Worm (Caenorhabditis elegans) whole organism, young adult: Measurements from ENCODE around the gene cyp-25A4.

Source experiments
- B0019.2 ChIP-seq: fragments of 200-800 bp; sonication (Bioruptor generic); conservative IDR thresholded peaks from 2 replicates; pipeline ENCODE4 v1.3.6; 2022; ENCODE audit warnings: missing genetic modification reagents, missing genetic modification characterization, missing compliant biosample characterization
- B0035.1 ChIP-seq: sonication (generic microtip); optimal IDR thresholded peaks from 2 replicates; lab custom pipeline; 2016; ENCODE audit warnings: missing genetic modification characterization, mild to moderate bottlenecking, missing compliant biosample characterization, missing genotype, missing genetic modification reagents
- C06A6.2 ChIP-seq: fragments of 200-800 bp; sonication (Bioruptor generic); conservative IDR thresholded peaks from 2 replicates; pipeline ENCODE4 v1.3.6; 2022; ENCODE audit warnings: missing genetic modification characterization, missing compliant biosample characterization
- C17E4.6 ChIP-seq: fragments of 200-800 bp; sonication (Bioruptor generic); IDR thresholded peaks from 2 replicates; pipeline ENCODE4 v1.3.6; 2022; ENCODE audit warnings: missing genetic modification reagents, missing genetic modification characterization, missing compliant biosample characterization
- D2030.7 ChIP-seq: fragments of 200-800 bp; sonication (Bioruptor generic); IDR thresholded peaks from 2 replicates; pipeline ENCODE4 v1.3.6; 2022; ENCODE audit warnings: missing genetic modification reagents, missing genetic modification characterization, missing compliant biosample characterization
- F10E7.11 ChIP-seq: sonication (generic microtip); optimal IDR thresholded peaks from 2 replicates; lab custom pipeline; 2017; ENCODE audit warnings: mild to moderate bottlenecking, missing genetic modification characterization, moderate library complexity, missing compliant biosample characterization
- F23B12.7 ChIP-seq: sonication (generic microtip); optimal IDR thresholded peaks from 2 replicates; lab custom pipeline; 2017; ENCODE audit warnings: missing genetic modification characterization, mild to moderate bottlenecking, missing compliant biosample characterization, antibody characterized with exemption, moderate library complexity; ENCODE audit not compliant: insufficient read depth
- F33H1.4 ChIP-seq: fragments of 200-800 bp; sonication (Bioruptor generic); IDR thresholded peaks from 2 replicates; pipeline ENCODE4 v1.3.6; 2022; ENCODE audit warnings: missing genetic modification reagents, missing genetic modification characterization, missing compliant biosample characterization
- F52B5.7 ChIP-seq: sonication (generic microtip); optimal IDR thresholded peaks from 2 replicates; lab custom pipeline; 2016; ENCODE audit warnings: mild to moderate bottlenecking, missing genetic modification characterization, missing compliant biosample characterization
- F57C9.4 ChIP-seq: sonication (generic microtip); optimal IDR thresholded peaks from 2 replicates; lab custom pipeline; 2017; ENCODE audit warnings: mild to moderate bottlenecking, missing genetic modification characterization, missing compliant biosample characterization
- Y56A3A.18 ChIP-seq: fragments of 200-800 bp; sonication (Bioruptor generic); IDR thresholded peaks from 2 replicates; pipeline ENCODE4 v1.3.6; 2022; ENCODE audit warnings: missing genetic modification reagents, missing genetic modification characterization, missing compliant biosample characterization
- Y79H2A.3 ChIP-seq: fragments of 200-800 bp; sonication (Bioruptor generic); conservative IDR thresholded peaks from 2 replicates; pipeline ENCODE4 v1.3.6; 2022; ENCODE audit warnings: missing genetic modification reagents, missing genetic modification characterization, missing compliant biosample characterization
- Y95B8A.8 ChIP-seq: fragments of 200-800 bp; sonication (Bioruptor generic); IDR thresholded peaks from 2 replicates; pipeline ENCODE4 v1.3.6; 2022; ENCODE audit warnings: missing genetic modification reagents, missing genetic modification characterization, missing compliant biosample characterization
- ZK185.1 ChIP-seq: sonication (generic microtip); optimal IDR thresholded peaks from 2 replicates; lab custom pipeline; 2016; ENCODE audit warnings: mild to moderate bottlenecking, missing genetic modification characterization, missing compliant biosample characterization; ENCODE audit not compliant: poor library complexity, severe bottlenecking
- akir-1 ChIP-seq: fragments of 200-800 bp; sonication (Bioruptor generic); optimal IDR thresholded peaks from 2 replicates; lab custom pipeline; 2018; ENCODE audit warnings: mild to moderate bottlenecking, missing genetic modification characterization, moderate library complexity, missing compliant biosample characterization
- ama-1 ChIP-seq, 3 experiments: fragments of 150-350 bp in 1 of 3; sonication (generic microtip) in 2 of 3; optimal IDR thresholded peaks; 2 replicates each; lab custom pipeline; 2014 to 2018; ENCODE audit warnings: missing biosample characterization in 2 of 3, missing genetic modification characterization in 2 of 3, missing genetic modification reagents in 2 of 3
- aptf-2 ChIP-seq: fragments of 200-800 bp; sonication (Bioruptor generic); conservative IDR thresholded peaks from 2 replicates; pipeline ENCODE4 v1.3.6; 2022; ENCODE audit warnings: missing genetic modification reagents, missing genetic modification characterization, missing compliant biosample characterization
- attf-3 ChIP-seq: fragments of 200-800 bp; sonication (Bioruptor generic); conservative IDR thresholded peaks from 2 replicates; pipeline ENCODE4 v1.3.6; 2022; ENCODE audit warnings: missing genetic modification reagents, missing genetic modification characterization, missing compliant biosample characterization
- bed-2 ChIP-seq: fragments of 200-800 bp; sonication (Bioruptor generic); IDR thresholded peaks from 2 replicates; pipeline ENCODE4 v1.3.6; 2022; ENCODE audit warnings: missing genetic modification reagents, missing genetic modification characterization, missing compliant biosample characterization
- ccch-3 ChIP-seq: fragments of 200-800 bp; sonication (Bioruptor generic); optimal IDR thresholded peaks from 2 replicates; lab custom pipeline; 2018; ENCODE audit warnings: mild to moderate bottlenecking, missing genetic modification characterization, missing compliant biosample characterization
- cebp-1 ChIP-seq, 2 experiments: fragments of 200-800 bp in 1 of 2; sonication (Bioruptor generic) in 1 of 2; sonication (generic microtip) in 1 of 2; IDR thresholded peaks in 1 of 2; optimal IDR thresholded peaks in 1 of 2; 2 replicates each; pipeline versions ENCODE4 v1.3.6 to Lab custom; 2017 to 2022; ENCODE audit warnings: missing compliant biosample characterization in 2 of 2, missing genetic modification characterization in 2 of 2, mild to moderate bottlenecking in 1 of 2, missing genetic modification reagents in 1 of 2, moderate library complexity in 1 of 2
- cebp-2 ChIP-seq: fragments of 200-800 bp; sonication (Bioruptor generic); IDR thresholded peaks from 2 replicates; pipeline ENCODE4 v1.3.6; 2022; ENCODE audit warnings: missing genetic modification characterization, missing compliant biosample characterization
- ceh-79 ChIP-seq: sonication (generic microtip); optimal IDR thresholded peaks from 2 replicates; lab custom pipeline; 2017; ENCODE audit warnings: mild to moderate bottlenecking, missing genetic modification characterization, missing compliant biosample characterization
- ceh-91 ChIP-seq: fragments of 200-800 bp; sonication (Bioruptor generic); IDR thresholded peaks from 2 replicates; pipeline ENCODE4 v1.3.6; 2022; ENCODE audit warnings: missing genetic modification reagents, missing genetic modification characterization, missing compliant biosample characterization
- die-1 ChIP-seq: sonication (generic microtip); optimal IDR thresholded peaks from 2 replicates; lab custom pipeline; 2016; ENCODE audit warnings: missing genotype, mild to moderate bottlenecking, missing genetic modification characterization, missing compliant biosample characterization
- dpl-1 ChIP-seq: fragments of 150-350 bp; optimal IDR thresholded peaks from 2 replicates; lab custom pipeline; 2014; ENCODE audit warnings: missing biosample characterization, missing genetic modification reagents, missing genetic modification characterization
- efl-1 ChIP-seq: fragments of 150-350 bp; optimal IDR thresholded peaks from 2 replicates; lab custom pipeline; 2014; ENCODE audit warnings: missing biosample characterization, missing genetic modification reagents, missing genetic modification characterization
- egl-18 ChIP-seq: fragments of 200-800 bp; sonication (Bioruptor generic); IDR thresholded peaks from 2 replicates; pipeline ENCODE4 v1.3.6; 2022; ENCODE audit warnings: missing genetic modification reagents, missing genetic modification characterization, missing compliant biosample characterization
- egrh-3 ChIP-seq: fragments of 200-800 bp; sonication (Bioruptor generic); IDR thresholded peaks from 2 replicates; pipeline ENCODE4 v1.3.6; 2022; ENCODE audit warnings: missing genetic modification reagents, missing genetic modification characterization, missing compliant biosample characterization
- ekl-4 ChIP-seq: fragments of 200-800 bp; sonication (Bioruptor generic); IDR thresholded peaks from 2 replicates; pipeline ENCODE4 v1.3.6; 2022; ENCODE audit warnings: missing genetic modification reagents, missing genetic modification characterization, missing compliant biosample characterization
- ets-4 ChIP-seq: fragments of 200-800 bp; sonication (Bioruptor generic); optimal IDR thresholded peaks from 2 replicates; lab custom pipeline; 2018; ENCODE audit warnings: mild to moderate bottlenecking, missing genetic modification characterization, missing compliant biosample characterization
- hlh-12 ChIP-seq: sonication (generic microtip); optimal IDR thresholded peaks from 2 replicates; lab custom pipeline; 2016; ENCODE audit warnings: missing genetic modification characterization, missing compliant biosample characterization
- hlh-26 ChIP-seq: fragments of 200-800 bp; sonication (Bioruptor generic); conservative IDR thresholded peaks from 2 replicates; pipeline ENCODE4 v1.3.6; 2022; ENCODE audit warnings: missing genetic modification reagents, missing genetic modification characterization, missing compliant biosample characterization
- hmg-20 ChIP-seq: fragments of 200-800 bp; sonication (Bioruptor generic); IDR thresholded peaks from 2 replicates; pipeline ENCODE4 v1.3.6; 2022; ENCODE audit warnings: missing genetic modification reagents, missing genetic modification characterization, missing compliant biosample characterization
- hrde-1 ChIP-seq: sonication (generic microtip); optimal IDR thresholded peaks from 2 replicates; lab custom pipeline; 2016; ENCODE audit warnings: missing genetic modification characterization, mild to moderate bottlenecking, missing compliant biosample characterization, moderate library complexity, missing genotype, missing genetic modification reagents, borderline replicate concordance
- let-526 ChIP-seq: fragments of 200-800 bp; sonication (Bioruptor generic); IDR thresholded peaks from 2 replicates; pipeline ENCODE4 v1.3.6; 2022; ENCODE audit warnings: missing genetic modification reagents, missing genetic modification characterization, missing compliant biosample characterization
- lsl-1 ChIP-seq: fragments of 200-800 bp; sonication (Bioruptor generic); optimal IDR thresholded peaks from 2 replicates; lab custom pipeline; 2018; ENCODE audit warnings: mild to moderate bottlenecking, missing genetic modification characterization, moderate library complexity, missing compliant biosample characterization
- lsy-27 ChIP-seq: sonication (generic microtip); optimal IDR thresholded peaks from 2 replicates; lab custom pipeline; 2017; ENCODE audit warnings: missing genetic modification characterization, mild to moderate bottlenecking, missing compliant biosample characterization, antibody characterized with exemption, missing genotype, borderline replicate concordance; ENCODE audit not compliant: insufficient read depth
- mel-28 ChIP-seq: sonication (generic microtip); optimal IDR thresholded peaks from 2 replicates; lab custom pipeline; 2016; ENCODE audit warnings: borderline replicate concordance, mild to moderate bottlenecking, missing genetic modification characterization, missing compliant biosample characterization
- mxl-1 ChIP-seq: sonication (generic microtip); optimal IDR thresholded peaks from 2 replicates; lab custom pipeline; 2016; ENCODE audit warnings: missing genetic modification characterization, missing compliant biosample characterization
- nfya-2 ChIP-seq: fragments of 200-800 bp; sonication (Bioruptor generic); IDR thresholded peaks from 2 replicates; pipeline ENCODE4 v1.3.6; 2022; ENCODE audit warnings: missing genetic modification reagents, missing genetic modification characterization, missing compliant biosample characterization
- nfyb-1 ChIP-seq: fragments of 200-800 bp; sonication (Bioruptor generic); IDR thresholded peaks from 2 replicates; pipeline ENCODE4 v1.3.6; 2022; ENCODE audit warnings: missing genetic modification reagents, missing genetic modification characterization, missing compliant biosample characterization
- nhr-90 ChIP-seq: sonication (generic microtip); optimal IDR thresholded peaks from 2 replicates; lab custom pipeline; 2016; ENCODE audit warnings: missing genotype, mild to moderate bottlenecking, missing genetic modification characterization, missing compliant biosample characterization
- unc-130 ChIP-seq: sonication (generic microtip); optimal IDR thresholded peaks from 2 replicates; lab custom pipeline; 2016; ENCODE audit warnings: missing genetic modification reagents, missing genetic modification characterization, missing compliant biosample characterization
- ztf-18 ChIP-seq: sonication (generic microtip); optimal IDR thresholded peaks from 2 replicates; lab custom pipeline; 2016; ENCODE audit warnings: missing genotype, mild to moderate bottlenecking, missing genetic modification characterization, missing compliant biosample characterization
- ztf-26 ChIP-seq: sonication (generic microtip); optimal IDR thresholded peaks from 2 replicates; lab custom pipeline; 2017; ENCODE audit warnings: missing genetic modification characterization, missing compliant biosample characterization
- ztf-3 ChIP-seq: fragments of 200-800 bp; sonication (Bioruptor generic); optimal IDR thresholded peaks from 2 replicates; lab custom pipeline; 2018; ENCODE audit warnings: mild to moderate bottlenecking, missing genetic modification characterization, missing compliant biosample characterization

cyp-25A4 gene

DNA sequence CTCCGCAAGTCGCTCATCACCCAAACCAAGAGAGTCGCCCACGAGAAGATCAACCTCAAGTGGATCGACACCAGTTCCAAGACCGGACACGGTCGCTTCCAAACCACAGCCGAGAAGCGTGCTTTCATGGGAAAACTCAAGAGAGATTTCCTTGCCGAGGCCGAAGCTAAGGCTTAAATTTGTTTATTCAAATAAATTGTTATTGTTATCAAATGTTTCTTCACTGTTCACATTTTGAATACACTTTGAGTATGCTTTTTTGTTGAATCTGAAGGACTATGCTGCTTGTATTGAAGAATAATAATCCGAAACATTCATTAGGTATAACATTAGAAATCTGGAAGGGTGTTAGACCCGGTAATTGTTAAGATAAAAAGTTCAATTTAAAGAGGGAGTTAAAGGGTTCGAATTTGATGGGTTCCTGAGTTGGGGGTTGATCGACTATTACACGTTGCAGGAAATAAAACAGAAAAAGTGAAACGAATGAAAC, 17.5 kb upstream of the cyp-25A4 start (continued):
- TF ChIP-seq mel-28 (tag; lab: Kevin White, UChicago) = peak; percentile 76
- peak; percentile 84 for TF ChIP-seq F52B5.7 (tag; lab: Kevin White, UChicago)
- TF ChIP-seq nfyb-1 (GFP tag; lab: Robert Waterston, UW) = peak; percentile 78
- TF ChIP-seq F33H1.4 = 0 out of 2 replicates have a peak, but pooled peaks have one; percentile 21
- peak; percentile 80 for TF ChIP-seq Y95B8A.8 (GFP tag; lab: Robert Waterston, UW)
- peak; percentile 59 for TF ChIP-seq nhr-90 (tag; lab: Kevin White, UChicago)
- TF ChIP-seq C06A6.2 = no peak
- no peak for TF ChIP-seq ccch-3 (GFP tag; lab: Kevin White, UChicago)
- TF ChIP-seq ceh-79 (tag; lab: Kevin White, UChicago) = peak; percentile 79
- peak; percentile 77 for TF ChIP-seq ets-4
- no peak for TF ChIP-seq let-526
- peak; percentile 72 for TF ChIP-seq mxl-1
- TF ChIP-seq ztf-18 (tag; lab: Kevin White, UChicago) = peak; percentile 59
- no peak for TF ChIP-seq akir-1
- peak; percentile 51 for TF ChIP-seq ZK185.1 (tag; lab: Kevin White, UChicago)
- TF ChIP-seq D2030.7 = peak; percentile 59; the same call in 1 of the 2 replicates
- TF ChIP-seq attf-3 (GFP tag; lab: Robert Waterston, UW) = no peak
- TF ChIP-seq ztf-26 (tag; lab: Kevin White, UChicago) = peak; percentile 62
- no peak for TF ChIP-seq aptf-2
- no peak for TF ChIP-seq egl-18 (GFP tag; lab: Robert Waterston, UW)
- TF ChIP-seq dpl-1 (GFP tag; lab: Kevin White, UChicago) = no peak
- peak; percentile 88 for TF ChIP-seq ekl-4 (GFP tag; lab: Robert Waterston, UW)
- TF ChIP-seq efl-1 (GFP tag; lab: Kevin White, UChicago) = peak; percentile 34
- TF ChIP-seq lsl-1 (GFP tag; lab: Kevin White, UChicago) = peak; percentile 71
- no peak for TF ChIP-seq ztf-3 (GFP tag; lab: Kevin White, UChicago)
- peak; percentile 35 for TF ChIP-seq hlh-12 (tag; lab: Kevin White, UChicago)
- peak; percentile 97 for TF ChIP-seq hrde-1 (tag; lab: Kevin White, UChicago)
- TF ChIP-seq ceh-91 (GFP tag; lab: Robert Waterston, UW) = peak; percentile 18; the same call in 1 of the 2 replicates
- peak; percentile 69 for TF ChIP-seq die-1 (tag; lab: Kevin White, UChicago)
- peak; percentile 86 for TF ChIP-seq F10E7.11 (tag; lab: Kevin White, UChicago)
- TF ChIP-seq bed-2 (GFP tag; lab: Robert Waterston, UW) = no peak
- peak; percentile 90 for TF ChIP-seq unc-130
- no peak for TF ChIP-seq ama-1 (optimal IDR thresholded peaks at IDR 0.05; lab: Kevin White, UChicago)
- TF ChIP-seq ama-1 (GFP tag; optimal IDR thresholded peaks at IDR 0.05; lab: Kevin White, UChicago) = peak in 1 of 2 experiments; percentile 96
- TF ChIP-seq cebp-1 (GFP tag; IDR thresholded peaks at IDR 0.05; lab: Robert Waterston, UW) = no peak
- TF ChIP-seq cebp-1 (tag; optimal IDR thresholded peaks at IDR 0.05; lab: Kevin White, UChicago) = peak; percentile 87
- TF ChIP-seq B0019.2 (GFP tag; lab: Robert Waterston, UW) = no peak
- peak; percentile 95 for TF ChIP-seq Y56A3A.18 (GFP tag; lab: Robert Waterston, UW)
- TF ChIP-seq cebp-2 (GFP tag; lab: Robert Waterston, UW) = peak; percentile 73; the same call in 1 of the 2 replicates
- peak; percentile 54 for TF ChIP-seq B0035.1 (tag; lab: Kevin White, UChicago)
- no peak for TF ChIP-seq egrh-3 (GFP tag; lab: Robert Waterston, UW)
- TF ChIP-seq hmg-20 = peak; percentile 66
- peak; percentile 87 for TF ChIP-seq nfya-2 (GFP tag; lab: Robert Waterston, UW)
- peak; percentile 90 for TF ChIP-seq F57C9.4 (tag; lab: Kevin White, UChicago)
- no peak for TF ChIP-seq lsy-27 (tag; lab: Kevin White, UChicago)
- TF ChIP-seq hlh-26 (GFP tag; lab: Robert Waterston, UW) = no peak
- peak; percentile 63; the same call in 1 of the 2 replicates for TF ChIP-seq C17E4.6 (GFP tag; lab: Robert Waterston, UW)
- 0 out of 2 replicates have a peak, but pooled peaks have one; percentile 22 for TF ChIP-seq Y79H2A.3 (GFP tag; lab: Robert Waterston, UW)
- TF ChIP-seq F23B12.7 (tag; lab: Kevin White, UChicago) = peak; percentile 47
